Worm (Caenorhabditis elegans): ENCODE results near the gene asp-16.

DNA sequence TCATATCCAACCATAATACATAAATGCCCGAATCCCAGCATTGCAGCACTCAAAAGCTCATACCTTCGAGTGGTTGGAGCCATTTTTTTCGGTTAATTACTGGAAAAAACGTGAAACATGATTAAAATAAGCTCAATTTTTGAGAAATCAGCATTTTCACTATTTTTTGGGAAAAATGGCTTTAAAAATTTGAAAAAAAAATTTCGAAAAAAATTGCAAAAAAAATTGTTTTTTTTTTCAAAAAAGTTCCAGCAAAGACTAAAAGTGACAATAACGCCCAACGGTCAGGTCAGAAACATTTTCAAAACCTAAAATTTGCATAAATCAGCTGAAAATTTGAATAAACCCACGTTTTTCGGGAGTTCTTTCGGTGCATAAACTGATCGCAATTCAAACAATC is 17.7 kb downstream of the asp-16 start, which contains the start of gene Y39B6A.29:
- no peak for TF ChIP-seq Y53F4B.3 (GFP tag; IDR thresholded peaks at IDR 0.05)
- no peak for TF ChIP-seq ama-1 (optimal IDR thresholded peaks at IDR 0.05)
- TF ChIP-seq ama-1 (GFP tag; optimal IDR thresholded peaks at IDR 0.05) = no peak
- no peak for TF ChIP-seq snpc-1.3 (tag; optimal IDR thresholded peaks at IDR 0.05; ENCODE audit: insufficient read depth)
- TF ChIP-seq F49E8.2 (tag; optimal IDR thresholded peaks at IDR 0.05; ENCODE audit: insufficient read depth) = no peak
- TF ChIP-seq ets-4 (GFP tag; optimal IDR thresholded peaks at IDR 0.05) = no peak
